Worm (Caenorhabditis elegans): ENCODE results near the gene ram-2.

ce11 chrII:11041027-11041426 lies 24.3 kb upstream of the ram-2 start, which contains the start of gene cey-1:
- no peak for TF ChIP-seq flt-1 (GFP tag; IDR thresholded peaks at IDR 0.05)
- TF ChIP-seq klf-2 (GFP tag; conservative IDR thresholded peaks at IDR 0.05) = no peak
